Worm (Caenorhabditis elegans) whole organism, L4 larva: ENCODE results near the gene C16D9.6.

ENCODE experiments used
- F26F4.8 ChIP-seq: fragments of 200-800 bp; sonication (Bioruptor generic); conservative IDR thresholded peaks from 2 replicates; pipeline ENCODE4 v1.3.6; 2022; ENCODE audit warnings: missing genetic modification characterization, missing compliant biosample characterization
- F49E8.2 ChIP-seq: sonication (generic microtip); optimal IDR thresholded peaks from 2 replicates; lab custom pipeline; 2016; ENCODE audit warnings: missing compliant biosample characterization, mild to moderate bottlenecking, missing genetic modification characterization, borderline replicate concordance
- T20F7.1 ChIP-seq: fragments of 200-800 bp; sonication (Bioruptor generic); optimal IDR thresholded peaks from 2 replicates; lab custom pipeline; 2018; ENCODE audit warnings: mild to moderate bottlenecking, missing genetic modification characterization, missing compliant biosample characterization
- Y105C5A.15 ChIP-seq: fragments of 200-800 bp; sonication (Bioruptor generic); IDR thresholded peaks from 2 replicates; pipeline ENCODE4 v1.3.6; 2022; ENCODE audit warnings: missing genetic modification characterization, missing compliant biosample characterization
- Y48G9A.11 ChIP-seq: fragments of 200-800 bp; sonication (Bioruptor generic); IDR thresholded peaks from 2 replicates; pipeline ENCODE4 v1.3.6; 2022; ENCODE audit warnings: missing genetic modification reagents, missing genetic modification characterization, missing compliant biosample characterization
- ZK337.2 ChIP-seq: fragments of 200-800 bp; sonication (Bioruptor generic); IDR thresholded peaks from 2 replicates; pipeline ENCODE4 v1.3.6; 2022; ENCODE audit warnings: missing genetic modification reagents, missing genetic modification characterization, missing compliant biosample characterization
- ZK546.5 ChIP-seq, 2 experiments: sonication (generic microtip); optimal IDR thresholded peaks; 2 replicates each; lab custom pipeline; 2017; ENCODE audit warnings: missing biosample characterization in 2 of 2, missing genetic modification characterization in 2 of 2
- ceh-44 ChIP-seq: fragments of 200-800 bp; sonication (Bioruptor generic); IDR thresholded peaks from 2 replicates; pipeline ENCODE4 v1.3.6; 2022; ENCODE audit warnings: missing genetic modification reagents, missing genetic modification characterization, missing compliant biosample characterization
- daf-16 ChIP-seq, 3 experiments: sonication (generic microtip); optimal IDR thresholded peaks; 2 replicates each; lab custom pipeline; 2016 to 2017; ENCODE audit warnings: missing genetic modification characterization in 3 of 3, missing genetic modification reagents in 3 of 3, mild to moderate bottlenecking in 2 of 3, missing compliant biosample characterization in 2 of 3, missing biosample characterization in 1 of 3, moderate library complexity in 1 of 3
- dpl-1 ChIP-seq: fragments of 150-350 bp; optimal IDR thresholded peaks from 2 replicates; lab custom pipeline; 2014; ENCODE audit warnings: missing biosample characterization, missing genetic modification reagents, missing genetic modification characterization
- duxl-1 ChIP-seq: sonication (generic microtip); optimal IDR thresholded peaks from 2 replicates; lab custom pipeline; 2016; ENCODE audit warnings: mild to moderate bottlenecking, missing genetic modification characterization, moderate library complexity, missing compliant biosample characterization; ENCODE audit not compliant: poor library complexity
- fkh-10 ChIP-seq: fragments of 150-350 bp; optimal IDR thresholded peaks from 2 replicates; lab custom pipeline; 2014; ENCODE audit warnings: missing biosample characterization, missing genetic modification reagents, missing genetic modification characterization
- hmg-1.1 ChIP-seq: fragments of 200-800 bp; sonication (Bioruptor generic); IDR thresholded peaks from 2 replicates; pipeline ENCODE4 v1.3.6; 2022; ENCODE audit warnings: missing genetic modification reagents, missing genetic modification characterization, missing compliant biosample characterization
- lim-7 ChIP-seq: fragments of 200-800 bp; sonication (Bioruptor generic); IDR thresholded peaks from 2 replicates; pipeline ENCODE4 v1.3.6; 2022; ENCODE audit warnings: missing genetic modification characterization, missing compliant biosample characterization
- lin-15B ChIP-seq: fragments of 150-350 bp; sonication (generic microtip); optimal IDR thresholded peaks from 3 replicates; lab custom pipeline; 2014; ENCODE audit warnings: missing biosample characterization, missing genetic modification characterization
- lin-38 ChIP-seq: fragments of 200-800 bp; sonication (Bioruptor generic); IDR thresholded peaks from 2 replicates; pipeline ENCODE4 v1.3.6; 2022; ENCODE audit warnings: missing genetic modification reagents, missing genetic modification characterization, missing compliant biosample characterization
- lir-3 ChIP-seq: sonication (generic microtip); optimal IDR thresholded peaks from 2 replicates; lab custom pipeline; 2016; ENCODE audit warnings: mild to moderate bottlenecking, missing genetic modification characterization, missing compliant biosample characterization
- lsy-2 ChIP-seq, 2 experiments: fragments of 150-350 bp in 1 of 2; sonication (generic microtip) in 1 of 2; optimal IDR thresholded peaks; 2 replicates each; lab custom pipeline; 2014 to 2017; ENCODE audit warnings: missing biosample characterization in 2 of 2, missing genetic modification characterization in 2 of 2
- mdt-29 ChIP-seq: fragments of 200-800 bp; sonication (Bioruptor generic); IDR thresholded peaks from 2 replicates; pipeline ENCODE4 v1.3.6; 2022; ENCODE audit warnings: missing genetic modification reagents, missing genetic modification characterization, missing compliant biosample characterization
- mes-2 ChIP-seq: sonication (generic microtip); optimal IDR thresholded peaks from 2 replicates; lab custom pipeline; 2016; ENCODE audit warnings: missing genotype, mild to moderate bottlenecking, missing genetic modification characterization, missing compliant biosample characterization; ENCODE audit not compliant: poor library complexity, severe bottlenecking
- nhr-10 ChIP-seq: fragments of 150-350 bp; optimal IDR thresholded peaks from 2 replicates; lab custom pipeline; 2014; ENCODE audit warnings: missing biosample characterization, missing genetic modification characterization
- nhr-237 ChIP-seq: sonication (generic microtip); optimal IDR thresholded peaks from 2 replicates; lab custom pipeline; 2017; ENCODE audit warnings: missing biosample characterization, missing genetic modification characterization
- pha-4 ChIP-seq, 2 experiments: fragments of 150-350 bp in 1 of 2; fragments of 200-800 bp in 1 of 2; sonication (Bioruptor generic) in 1 of 2; IDR thresholded peaks in 1 of 2; optimal IDR thresholded peaks in 1 of 2; 2 replicates each; pipeline versions ENCODE4 v1.3.6 to Lab custom; 2014 to 2022; ENCODE audit warnings: missing genetic modification characterization in 2 of 2, missing genetic modification reagents in 2 of 2, missing biosample characterization in 1 of 2, missing compliant biosample characterization in 1 of 2
- set-16 ChIP-seq: fragments of 200-800 bp; sonication (Bioruptor generic); IDR thresholded peaks from 2 replicates; pipeline ENCODE4 v1.3.6; 2022; ENCODE audit warnings: missing genetic modification reagents, missing genetic modification characterization, missing compliant biosample characterization
- snpc-1.2 ChIP-seq: fragments of 200-800 bp; sonication (Bioruptor generic); IDR thresholded peaks from 2 replicates; pipeline ENCODE4 v1.3.6; 2022; ENCODE audit warnings: missing genetic modification reagents, missing genetic modification characterization, missing compliant biosample characterization
- spr-3 ChIP-seq: fragments of 200-800 bp; sonication (Bioruptor generic); optimal IDR thresholded peaks from 2 replicates; lab custom pipeline; 2018; ENCODE audit warnings: mild to moderate bottlenecking, missing genetic modification characterization, missing compliant biosample characterization
- tra-1 ChIP-seq: fragments of 200-800 bp; sonication (Bioruptor generic); IDR thresholded peaks from 2 replicates; pipeline ENCODE4 v1.3.6; 2022; ENCODE audit warnings: missing genetic modification reagents, missing genetic modification characterization, missing compliant biosample characterization
- unc-62 ChIP-seq, 3 experiments: fragments of 150-350 bp in 1 of 3; sonication (generic microtip); optimal IDR thresholded peaks in 2 of 3; peaks in 1 of 3; 1 replicate in 1 of 3; 2 replicates in 2 of 3; lab custom pipeline; 2014 to 2017; ENCODE audit warnings: missing biosample characterization in 3 of 3, missing genetic modification characterization in 3 of 3, missing genetic modification reagents in 3 of 3, missing genotype in 1 of 3
- vab-7 ChIP-seq: fragments of 200-800 bp; sonication (Bioruptor generic); IDR thresholded peaks from 2 replicates; pipeline ENCODE4 v1.3.6; 2022; ENCODE audit warnings: missing genetic modification reagents, missing genetic modification characterization, missing compliant biosample characterization
- zfp-2 ChIP-seq: sonication (generic microtip); optimal IDR thresholded peaks from 2 replicates; lab custom pipeline; 2016; ENCODE audit warnings: mild to moderate bottlenecking, missing genetic modification characterization, missing compliant biosample characterization
- zfp-3 ChIP-seq: fragments of 200-800 bp; sonication (Bioruptor generic); conservative IDR thresholded peaks from 2 replicates; pipeline ENCODE4 v1.3.6; 2022; ENCODE audit warnings: missing genetic modification reagents, missing genetic modification characterization, missing compliant biosample characterization
- zip-11 ChIP-seq: fragments of 200-800 bp; sonication (Bioruptor generic); IDR thresholded peaks from 2 replicates; pipeline ENCODE4 v1.3.6; 2022; ENCODE audit warnings: missing genetic modification characterization, missing compliant biosample characterization

The C16D9.6 gene

ce11 chrV:8228712-8229119 is 21.4 kb downstream of the C16D9.6 start (continued):
- no peak for TF ChIP-seq fkh-10 (GFP tag; lab: Kevin White, UChicago)

ce11 chrV:8226812-8227211 is 23.3 kb downstream of the C16D9.6 start, which contains the start of gene K07C11.10:
K07C11.10 (minus strand) TSS chrV:8226912.
- peak in 1 of 2 experiments; percentile 47 for TF ChIP-seq unc-62 (GFP tag; optimal IDR thresholded peaks at IDR 0.05 in 1 of 2; lab: Kevin White, UChicago)
- TF ChIP-seq unc-62 (tag; optimal IDR thresholded peaks at IDR 0.05; lab: Kevin White, UChicago) = no peak
- no peak for TF ChIP-seq nhr-237 (tag; lab: Kevin White, UChicago)

- TF ChIP-seq tra-1 (GFP tag; lab: Robert Waterston, UW) (no peak), nhr-10 (tag; lab: Kevin White, UChicago) (no peak), spr-3 (GFP tag; lab: Kevin White, UChicago) (no peak), lin-15B (tag; lab: Kevin White, UChicago) (no peak), hmg-1.1 (GFP tag; lab: Robert Waterston, UW) (no peak), ZK546.5 (tag; optimal IDR thresholded peaks at IDR 0.05; lab: Kevin White, UChicago) (no peak), vab-7 (GFP tag; lab: Robert Waterston, UW) (no peak), mdt-29 (GFP tag; lab: Robert Waterston, UW) (no peak), lim-7 (GFP tag; lab: Robert Waterston, UW) (no peak), duxl-1 (no peak), F26F4.8 (no peak), daf-16 (GFP tag; optimal IDR thresholded peaks at IDR 0.05; lab: Kevin White, UChicago) (no peak), daf-16 (tag; optimal IDR thresholded peaks at IDR 0.05; lab: Kevin White, UChicago) (no peak), ceh-44 (GFP tag; lab: Robert Waterston, UW) (no peak), pha-4 (GFP tag; IDR thresholded peaks at IDR 0.05; lab: Robert Waterston, UW) (no peak), pha-4 (tag; optimal IDR thresholded peaks at IDR 0.05; lab: Kevin White, UChicago) (no peak), ZK337.2 (no peak), zip-11 (GFP tag; lab: Robert Waterston, UW) (no peak), set-16 (GFP tag; lab: Robert Waterston, UW) (no peak)
Measured at ce11 chrV:8224634-8225033, 25.5 kb downstream of the C16D9.6 start, which contains the start of gene pax-1. pax-1 (plus strand) TSS chrV:8224934.

ce11 chrV:8223417-8223816 is 26.7 kb downstream of the C16D9.6 start:
- no peak for TF ChIP-seq snpc-1.2 (GFP tag; lab: Robert Waterston, UW)
- TF ChIP-seq F49E8.2 (tag; lab: Kevin White, UChicago) = peak; percentile 9
- TF ChIP-seq lin-38 (GFP tag; lab: Robert Waterston, UW) = peak; percentile 38
- TF ChIP-seq, all 104 proteins: peak for 2

ce11 chrV:8221083-8221538 is 29.0 kb downstream of the C16D9.6 start, which contains the start of the genes cogc-6 and air-1:
cogc-6 (minus strand) TSS chrV:8221316.
air-1 (plus strand) TSS chrV:8221488.
- TF ChIP-seq vab-7 (GFP tag; lab: Robert Waterston, UW) = no peak
- TF ChIP-seq daf-16 (GFP tag; optimal IDR thresholded peaks at IDR 0.05; lab: Kevin White, UChicago) = no peak
- TF ChIP-seq daf-16 (tag; optimal IDR thresholded peaks at IDR 0.05; lab: Kevin White, UChicago) = peak; percentile 3
- no peak for TF ChIP-seq zfp-2 (tag; lab: Kevin White, UChicago)
- TF ChIP-seq dpl-1 (GFP tag; lab: Kevin White, UChicago) = peak; percentile 57
- no peak for TF ChIP-seq Y105C5A.15 (GFP tag; lab: Robert Waterston, UW)
- no peak for TF ChIP-seq lir-3 (tag; lab: Kevin White, UChicago)
- TF ChIP-seq Y48G9A.11 (GFP tag; lab: Robert Waterston, UW) = peak; percentile 86
- peak in 1 of 2 experiments; percentile 29 for TF ChIP-seq lsy-2 (tag; optimal IDR thresholded peaks at IDR 0.05; lab: Kevin White, UChicago)
- TF ChIP-seq mes-2 (tag; lab: Kevin White, UChicago) = peak; percentile 47
- TF ChIP-seq T20F7.1 = peak; percentile 94
- TF ChIP-seq zfp-3 (GFP tag; lab: Robert Waterston, UW) = no peak
